Worm (Caenorhabditis elegans) whole organism, mixed stage, embryonic: Measurements from ENCODE around the gene tebp-1.

Experiments used
- blmp-1 ChIP-seq: fragments of 150-350 bp; optimal IDR thresholded peaks from 2 replicates; lab custom pipeline; 2014; ENCODE audit warnings: missing biosample characterization, missing genetic modification characterization
- ces-1 ChIP-seq: fragments of 150-350 bp; optimal IDR thresholded peaks from 2 replicates; lab custom pipeline; 2014; ENCODE audit warnings: missing biosample characterization, missing genetic modification reagents, missing genetic modification characterization
- elt-3 ChIP-seq: fragments of 150-350 bp; optimal IDR thresholded peaks from 2 replicates; lab custom pipeline; 2014; ENCODE audit warnings: missing biosample characterization, missing genetic modification characterization
- lsy-2 ChIP-seq: fragments of 150-350 bp; optimal IDR thresholded peaks from 2 replicates; lab custom pipeline; 2014; ENCODE audit warnings: missing biosample characterization, missing genetic modification characterization
- nhr-2 ChIP-seq: fragments of 150-350 bp; optimal IDR thresholded peaks from 2 replicates; lab custom pipeline; 2014; ENCODE audit warnings: missing biosample characterization, missing genetic modification characterization
- nhr-76 ChIP-seq: sonication (generic microtip); optimal IDR thresholded peaks from 2 replicates; lab custom pipeline; 2017; ENCODE audit warnings: missing biosample characterization, missing genetic modification characterization
- sem-2 ChIP-seq: fragments of 200-800 bp; sonication (Bioruptor generic); optimal IDR thresholded peaks from 2 replicates; lab custom pipeline; 2018; ENCODE audit warnings: mild to moderate bottlenecking, missing genetic modification characterization, missing compliant biosample characterization
- unc-39 ChIP-seq: fragments of 150-350 bp; optimal IDR thresholded peaks from 2 replicates; lab custom pipeline; 2014; ENCODE audit warnings: missing biosample characterization, missing genetic modification characterization
- zip-8 ChIP-seq: fragments of 150-350 bp; optimal IDR thresholded peaks from 2 replicates; lab custom pipeline; 2014; ENCODE audit warnings: missing biosample characterization, missing genetic modification characterization

ce11 chrII:14401098-14401497, 39.3 kb downstream of the tebp-1 start:
- TF ChIP-seq zip-8 (tag; lab: Kevin White, UChicago): no peak
- no peak for TF ChIP-seq ces-1 (GFP tag; lab: Kevin White, UChicago)
- TF ChIP-seq nhr-2 (tag; lab: Kevin White, UChicago): no peak
- no peak for TF ChIP-seq elt-3 (tag; lab: Kevin White, UChicago)
- TF ChIP-seq nhr-76 (tag; lab: Kevin White, UChicago): no peak
- no peak for TF ChIP-seq unc-39 (tag; lab: Kevin White, UChicago)
- TF ChIP-seq blmp-1 (tag; lab: Kevin White, UChicago): no peak
- TF ChIP-seq lsy-2 (tag; lab: Kevin White, UChicago): no peak
- no peak for TF ChIP-seq sem-2 (GFP tag; lab: Kevin White, UChicago)
